Fruit fly (Drosophila melanogaster): ENCODE results near the gene mRpL17.

DNA sequence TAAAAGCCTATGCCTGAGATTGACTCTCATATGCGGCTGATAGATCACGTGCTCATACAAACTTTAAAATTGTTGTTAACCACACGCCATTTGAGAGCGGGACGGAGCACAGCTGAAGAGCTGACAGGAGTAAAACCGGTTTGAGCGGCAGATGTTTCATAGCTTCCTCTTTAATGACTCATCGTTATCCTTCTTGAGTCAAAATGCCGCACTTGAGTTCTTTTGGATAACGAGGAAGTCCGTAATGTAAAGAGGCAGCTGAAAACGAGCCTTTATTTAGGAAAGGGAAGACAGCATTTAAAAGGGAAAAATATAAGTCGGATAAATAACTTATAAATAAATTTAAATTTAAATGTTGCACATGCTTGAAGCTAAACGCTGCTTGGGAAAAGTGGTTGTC, 32.7 kb downstream of the mRpL17 start:
- no peak for TF ChIP-seq insv (optimal IDR thresholded peaks at IDR 0.05)
- no peak for TF ChIP-seq Myc (optimal IDR thresholded peaks at IDR 0.05)

All from Kc167 (cell line).